Fruit fly (Drosophila melanogaster) whole organism, embryonic: ENCODE results near the gene gogo.

ENCODE experiments used
- CG10366 ChIP-seq: fragments of 200-800 bp; sonication (Bioruptor generic); IDR thresholded peaks from 2 replicates; pipeline ENCODE4 v1.3.6; 2022; ENCODE audit warnings: missing biosample characterization, missing genetic modification characterization
- CG10431 ChIP-seq: fragments of 200-800 bp; sonication (Bioruptor generic); optimal IDR thresholded peaks from 3 replicates; lab custom pipeline; 2018; ENCODE audit warnings: missing biosample characterization, mild to moderate bottlenecking, missing genetic modification characterization
- CG11560 ChIP-seq: fragments of 200-800 bp; sonication (Bioruptor generic); IDR thresholded peaks from 3 replicates; pipeline ENCODE4 v1.3.6; 2022; ENCODE audit warnings: missing biosample characterization, missing genetic modification characterization
- CG14710 ChIP-seq: fragments of 200-800 bp; sonication (Bioruptor generic); optimal IDR thresholded peaks from 3 replicates; lab custom pipeline; 2019; ENCODE audit warnings: missing biosample characterization, mild to moderate bottlenecking, missing genetic modification characterization, moderate library complexity
- CG14965 ChIP-seq: fragments of 200-800 bp; sonication (Bioruptor generic); optimal IDR thresholded peaks from 2 replicates; lab custom pipeline; 2016; ENCODE audit warnings: missing biosample characterization, missing genetic modification characterization, borderline replicate concordance
- CG15073 ChIP-seq: fragments of 200-800 bp; sonication (Bioruptor generic); optimal IDR thresholded peaks from 2 replicates; lab custom pipeline; 2016; ENCODE audit warnings: missing biosample characterization, missing genetic modification characterization
- CG1529 ChIP-seq: fragments of 200-800 bp; sonication (Bioruptor generic); optimal IDR thresholded peaks from 3 replicates; lab custom pipeline; 2018; ENCODE audit warnings: missing biosample characterization, missing genetic modification characterization
- CG15514 ChIP-seq: fragments of 200-800 bp; sonication (Bioruptor generic); optimal IDR thresholded peaks from 3 replicates; lab custom pipeline; 2017; ENCODE audit warnings: missing biosample characterization, missing genetic modification characterization, mild to moderate bottlenecking, moderate library complexity, missing genetic modification reagents
- CG15601 ChIP-seq: fragments of 200-800 bp; sonication (Bioruptor generic); optimal IDR thresholded peaks from 3 replicates; lab custom pipeline; 2019; ENCODE audit warnings: missing biosample characterization, mild to moderate bottlenecking, missing genetic modification characterization, moderate library complexity
- CG16779 ChIP-seq: fragments of 200-800 bp; sonication (Bioruptor generic); IDR thresholded peaks from 2 replicates; pipeline ENCODE4 v1.3.6; 2022; ENCODE audit warnings: missing biosample characterization, missing genetic modification characterization
- CG17361 ChIP-seq: fragments of 200-800 bp; sonication (Bioruptor generic); IDR thresholded peaks from 3 replicates; pipeline ENCODE4 v1.3.6; 2022; ENCODE audit warnings: missing biosample characterization, missing genetic modification characterization
- CG17568 ChIP-seq: fragments of 200-800 bp; sonication (Bioruptor generic); optimal IDR thresholded peaks from 2 replicates; lab custom pipeline; 2018; ENCODE audit warnings: missing biosample characterization, mild to moderate bottlenecking, missing genetic modification characterization, moderate library complexity
- CG1792 ChIP-seq: fragments of 200-800 bp; sonication (Bioruptor generic); optimal IDR thresholded peaks from 2 replicates; lab custom pipeline; 2016; ENCODE audit warnings: missing biosample characterization, missing genetic modification characterization
- CG31365 ChIP-seq: fragments of 200-800 bp; sonication (Bioruptor generic); optimal IDR thresholded peaks from 2 replicates; lab custom pipeline; 2018; ENCODE audit warnings: missing biosample characterization, mild to moderate bottlenecking, missing genetic modification characterization
- CG34376 ChIP-seq: fragments of 200-800 bp; sonication (Bioruptor generic); optimal IDR thresholded peaks from 2 replicates; lab custom pipeline; 2018; ENCODE audit warnings: missing biosample characterization, mild to moderate bottlenecking, missing genetic modification characterization
- CG3995 ChIP-seq: fragments of 200-800 bp; sonication (Bioruptor generic); optimal IDR thresholded peaks from 3 replicates; lab custom pipeline; 2016; ENCODE audit warnings: missing biosample characterization, missing genetic modification characterization
- CG4707 ChIP-seq: fragments of 200-800 bp; sonication (Bioruptor generic); optimal IDR thresholded peaks from 2 replicates; lab custom pipeline; 2018; ENCODE audit warnings: missing biosample characterization, mild to moderate bottlenecking, missing genetic modification characterization, moderate library complexity
- CG4820 ChIP-seq: fragments of 200-800 bp; sonication (Bioruptor generic); optimal IDR thresholded peaks from 3 replicates; lab custom pipeline; 2016; ENCODE audit warnings: missing biosample characterization, missing genetic modification characterization
- CG8478 ChIP-seq: fragments of >200 bp; optimal IDR thresholded peaks from 2 replicates; lab custom pipeline; 2018
- CG9817 ChIP-seq: fragments of 200-800 bp; sonication (Bioruptor generic); optimal IDR thresholded peaks from 2 replicates; lab custom pipeline; 2018; ENCODE audit warnings: missing biosample characterization, mild to moderate bottlenecking, missing genetic modification characterization, moderate library complexity
- Ets65A ChIP-seq: fragments of 200-800 bp; sonication (Bioruptor generic); peaks from one replicate; lab custom pipeline; 2016; ENCODE audit warnings: missing biosample characterization, missing genetic modification characterization
- MBD-R2 ChIP-seq: fragments of 200-800 bp; sonication (Bioruptor generic); IDR thresholded peaks from 2 replicates; pipeline ENCODE4 v1.3.6; 2022; ENCODE audit warnings: missing biosample characterization, missing genetic modification characterization
- Max ChIP-seq: fragments of 200-800 bp; sonication (Bioruptor generic); optimal IDR thresholded peaks from 2 replicates; lab custom pipeline; 2016; ENCODE audit warnings: missing biosample characterization, mild to moderate bottlenecking, missing genetic modification characterization
- NK7.1 ChIP-seq: fragments of 200-800 bp; sonication (Bioruptor generic); optimal IDR thresholded peaks from 3 replicates; lab custom pipeline; 2016; ENCODE audit warnings: missing biosample characterization, missing genetic modification characterization
- Ssrp ChIP-seq: fragments of 200-800 bp; sonication (Bioruptor generic); optimal IDR thresholded peaks from 2 replicates; lab custom pipeline; 2018; ENCODE audit warnings: missing biosample characterization, mild to moderate bottlenecking, missing genetic modification characterization, moderate library complexity
- Tbp ChIP-seq: fragments of >200 bp; optimal IDR thresholded peaks from 2 replicates; lab custom pipeline; 2018; ENCODE audit warnings: missing biosample characterization, missing genetic modification characterization
- ac ChIP-seq: fragments of 200-800 bp; sonication (Bioruptor generic); optimal IDR thresholded peaks from 3 replicates; lab custom pipeline; 2017; ENCODE audit warnings: missing biosample characterization, mild to moderate bottlenecking, missing genetic modification characterization
- ash1 ChIP-seq: fragments of 200-800 bp; sonication (Bioruptor generic); optimal IDR thresholded peaks from 2 replicates; lab custom pipeline; 2018; ENCODE audit warnings: missing biosample characterization, mild to moderate bottlenecking, missing genetic modification characterization
- cad ChIP-seq: fragments of >200 bp; optimal IDR thresholded peaks from 2 replicates; lab custom pipeline; 2017; ENCODE audit warnings: missing biosample characterization, missing genetic modification characterization
- dimm ChIP-seq: fragments of 200-800 bp; sonication (Bioruptor generic); IDR thresholded peaks from 2 replicates; pipeline ENCODE4 v1.3.6; 2022; ENCODE audit warnings: missing biosample characterization, missing genetic modification characterization
- dmrt11E ChIP-seq: fragments of 200-800 bp; sonication (Bioruptor generic); optimal IDR thresholded peaks from 3 replicates; lab custom pipeline; 2018; ENCODE audit warnings: missing biosample characterization, mild to moderate bottlenecking, missing genetic modification characterization, moderate library complexity
- dpn ChIP-seq, 2 experiments: fragments of 200-800 bp; sonication (Bioruptor generic); optimal IDR thresholded peaks; 3 replicates each; lab custom pipeline; 2016; ENCODE audit warnings: missing biosample characterization in 2 of 2, missing genetic modification characterization in 2 of 2
- eve ChIP-seq, 2 experiments: fragments of >200 bp; optimal IDR thresholded peaks; 2 replicates each; lab custom pipeline; 2017; ENCODE audit warnings: missing biosample characterization in 2 of 2, missing genetic modification characterization in 2 of 2
- exex ChIP-seq: fragments of 200-800 bp; sonication (Bioruptor generic); optimal IDR thresholded peaks from 4 replicates; lab custom pipeline; 2018; ENCODE audit warnings: missing biosample characterization, mild to moderate bottlenecking, missing genetic modification characterization, moderate library complexity
- eyg ChIP-seq: fragments of 200-800 bp; sonication (Bioruptor generic); optimal IDR thresholded peaks from 3 replicates; lab custom pipeline; 2016; ENCODE audit warnings: missing biosample characterization, missing genetic modification characterization
- fd102C ChIP-seq: fragments of 200-800 bp; sonication (Bioruptor generic); optimal IDR thresholded peaks from 2 replicates; lab custom pipeline; 2018; ENCODE audit warnings: missing biosample characterization, mild to moderate bottlenecking, missing genetic modification characterization, moderate library complexity
- fd3F ChIP-seq: fragments of 200-800 bp; sonication (Bioruptor generic); optimal IDR thresholded peaks from 2 replicates; lab custom pipeline; 2018; ENCODE audit warnings: missing biosample characterization, mild to moderate bottlenecking, missing genetic modification characterization, moderate library complexity
- fru ChIP-seq: fragments of >200 bp; optimal IDR thresholded peaks from 2 replicates; lab custom pipeline; 2017
- gce ChIP-seq: fragments of 200-800 bp; sonication (Bioruptor generic); IDR thresholded peaks from 3 replicates; pipeline ENCODE4 v1.3.6; 2022; ENCODE audit warnings: missing biosample characterization, missing genetic modification characterization
- gro ChIP-seq: fragments of 200-800 bp; sonication (Bioruptor generic); optimal IDR thresholded peaks from 2 replicates; lab custom pipeline; 2016; ENCODE audit warnings: missing biosample characterization, missing genetic modification characterization
- hkb ChIP-seq, 2 experiments: fragments of 200-800 bp in 1 of 2; fragments of >200 bp in 1 of 2; sonication (Bioruptor generic) in 1 of 2; IDR thresholded peaks in 1 of 2; optimal IDR thresholded peaks in 1 of 2; 2 replicates each; pipeline versions ENCODE4 v1.3.6 to Lab custom; 2017 to 2022; ENCODE audit warnings: missing biosample characterization in 1 of 2, missing genetic modification characterization in 1 of 2
- ind ChIP-seq: fragments of 200-800 bp; sonication (Bioruptor generic); optimal IDR thresholded peaks from 3 replicates; lab custom pipeline; 2016; ENCODE audit warnings: missing biosample characterization, missing genetic modification characterization
- nerfin-1 ChIP-seq: fragments of 200-800 bp; sonication (Bioruptor generic); optimal IDR thresholded peaks from 3 replicates; lab custom pipeline; 2019; ENCODE audit warnings: missing biosample characterization, mild to moderate bottlenecking, missing genetic modification characterization, moderate library complexity
- nom ChIP-seq: fragments of 200-800 bp; sonication (Bioruptor generic); optimal IDR thresholded peaks from 2 replicates; lab custom pipeline; 2017; ENCODE audit warnings: missing biosample characterization, missing genetic modification characterization, mild to moderate bottlenecking, moderate library complexity, missing genetic modification reagents
- otp ChIP-seq: fragments of 200-800 bp; sonication (Bioruptor generic); IDR thresholded peaks from 3 replicates; pipeline ENCODE4, ENCODE4 v1.3.6; 2022; ENCODE audit warnings: missing biosample characterization, missing genetic modification characterization
- ssp ChIP-seq: fragments of 200-800 bp; sonication (Bioruptor generic); IDR thresholded peaks from 2 replicates; pipeline ENCODE4 v1.3.6; 2022; ENCODE audit warnings: missing biosample characterization, missing genetic modification characterization
- tio ChIP-seq: fragments of 200-800 bp; sonication (Bioruptor generic); optimal IDR thresholded peaks from 2 replicates; lab custom pipeline; 2017; ENCODE audit warnings: missing biosample characterization, missing genetic modification characterization, inconsistent platforms
- tll ChIP-seq, 2 experiments: fragments of 200-800 bp in 1 of 2; fragments of >200 bp in 1 of 2; sonication (Bioruptor generic) in 1 of 2; optimal IDR thresholded peaks; 2 replicates each; lab custom pipeline; 2017 to 2019; ENCODE audit warnings: missing biosample characterization in 2 of 2, missing genetic modification characterization in 2 of 2, mild to moderate bottlenecking in 1 of 2, moderate library complexity in 1 of 2
- wor ChIP-seq: fragments of 200-800 bp; sonication (Bioruptor generic); IDR thresholded peaks from 2 replicates; pipeline ENCODE4 v1.3.6; 2022; ENCODE audit warnings: missing biosample characterization, missing genetic modification characterization
- zf30C ChIP-seq: fragments of 200-800 bp; sonication (Bioruptor generic); optimal IDR thresholded peaks from 3 replicates; lab custom pipeline; 2018; ENCODE audit warnings: missing biosample characterization, mild to moderate bottlenecking, missing genetic modification characterization

The gogo gene

DNA sequence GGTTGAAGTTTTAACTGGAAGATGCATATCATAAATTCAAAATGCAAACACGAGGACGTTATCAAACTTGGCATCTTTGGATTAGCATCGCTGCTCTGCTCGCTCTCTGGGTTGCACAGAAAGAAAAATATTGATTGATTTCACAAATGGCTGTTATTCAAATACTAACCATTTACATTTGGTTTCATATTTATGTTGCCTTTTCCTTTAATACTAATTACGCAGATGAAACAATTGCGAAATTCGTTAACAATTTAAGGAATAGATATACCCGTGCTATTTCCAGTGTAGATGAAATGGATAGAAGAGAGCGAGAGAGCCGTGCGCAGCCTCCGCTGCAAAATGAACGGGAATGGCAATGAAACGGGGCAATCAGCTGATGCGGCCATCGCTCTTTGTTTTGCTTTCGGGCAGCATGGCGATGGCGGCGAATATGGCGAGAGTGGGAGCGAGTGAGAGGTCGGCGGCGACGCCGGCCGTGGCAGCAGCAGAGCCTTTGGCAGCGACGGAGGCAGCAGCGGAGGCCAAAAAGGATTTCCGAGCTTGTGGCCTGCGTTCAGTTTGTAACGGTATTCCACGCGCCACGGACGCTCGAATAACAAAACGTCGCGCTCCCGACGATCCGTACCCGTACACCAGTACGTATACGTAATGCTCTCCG lies 47.3 kb downstream of the gogo start, which contains the start of gene rdgC (continued):
- TF ChIP-seq hkb (optimal IDR thresholded peaks at IDR 0.05; lab: Kevin White, UChicago) (no peak), hkb (GFP tag; IDR thresholded peaks at IDR 0.05; lab: Robert Waterston, UW) (peak; percentile 98), ssp (peak; percentile 83), CG14965 (GFP tag; lab: Kevin White, UChicago) (peak; percentile 81), cad (GFP tag; lab: Kevin White, UChicago) (no peak), CG31365 (tag; lab: Kevin White, UChicago) (peak; percentile 89), CG15601 (peak; percentile 85), Ssrp (tag; lab: Kevin White, UChicago) (peak; percentile 91), CG3995 (GFP tag; lab: Kevin White, UChicago) (peak; percentile 68), CG15073 (GFP tag; lab: Kevin White, UChicago) (peak; percentile 52), Tbp (no peak), nerfin-1 (tag; lab: Kevin White, UChicago) (peak; percentile 91), ind (GFP tag; lab: Kevin White, UChicago) (peak; percentile 97), CG10366 (GFP tag; lab: Robert Waterston, UW) (peak; percentile 96), CG4820 (GFP tag; lab: Kevin White, UChicago) (peak; percentile 95), CG15514 (peak; percentile 92), fd102C (GFP tag; lab: Kevin White, UChicago) (peak; percentile 56), eyg (GFP tag; lab: Kevin White, UChicago) (peak; percentile 95), CG10431 (GFP tag; lab: Kevin White, UChicago) (no peak), tio (GFP tag; lab: Kevin White, UChicago) (peak; percentile 92), tll (GFP tag; optimal IDR thresholded peaks at IDR 0.05; lab: Kevin White, UChicago) (no peak), CG14710 (peak; percentile 78), wor (GFP tag; lab: Robert Waterston, UW) (peak; percentile 89), ac (peak; percentile 22), nom (GFP tag; lab: Kevin White, UChicago) (no peak), CG16779 (peak; percentile 89), CG11560 (tag; lab: Robert Waterston, UW) (peak; percentile 83), gro (GFP tag; lab: Kevin White, UChicago) (peak; percentile 96), NK7.1 (GFP tag; lab: Kevin White, UChicago) (peak; percentile 94), gce (GFP tag; lab: Robert Waterston, UW) (peak; percentile 96), dimm (GFP tag; lab: Robert Waterston, UW) (peak; percentile 77), CG9817 (tag; lab: Kevin White, UChicago) (peak; percentile 91), zf30C (GFP tag; lab: Kevin White, UChicago) (peak; percentile 70), CG34376 (peak; percentile 76), CG1792 (GFP tag; lab: Kevin White, UChicago) (peak; percentile 95), ash1 (peak; percentile 80), exex (tag; lab: Kevin White, UChicago) (peak; percentile 86), CG4707 (GFP tag; lab: Kevin White, UChicago) (peak; percentile 91), CG17568 (peak; percentile 94), CG8478 (lab: Kevin White, UChicago) (no peak), fd3F (GFP tag; lab: Kevin White, UChicago) (peak; percentile 93), dmrt11E (tag; lab: Kevin White, UChicago) (peak; percentile 36), MBD-R2 (GFP tag; lab: Robert Waterston, UW) (peak; percentile 89), fru (lab: Kevin White, UChicago) (no peak), Max (GFP tag; lab: Kevin White, UChicago) (peak; percentile 92), Ets65A (GFP tag; lab: Kevin White, UChicago) (peak; percentile 99), CG17361 (GFP tag; lab: Robert Waterston, UW) (peak; percentile 96), eve (GFP tag; optimal IDR thresholded peaks at IDR 0.05; lab: Kevin White, UChicago) (no peak), otp (GFP tag; lab: Robert Waterston, UW) (peak; percentile 94), dpn (GFP tag; optimal IDR thresholded peaks at IDR 0.05; lab: Kevin White, UChicago) (peak; percentile 96), CG1529 (GFP tag; lab: Kevin White, UChicago) (peak; percentile 85)
